Worm (Caenorhabditis elegans): ENCODE data around the gene T26A5.6.

The T26A5.6 gene

ce11 chrIII:6402810-6403209 lies 47.7 kb downstream of the T26A5.6 start:
- TF ChIP-seq F57A8.1 (GFP tag; optimal IDR thresholded peaks at IDR 0.05) (no peak), nhr-27 (tag; optimal IDR thresholded peaks at IDR 0.05) (no peak), nhr-80 (tag; optimal IDR thresholded peaks at IDR 0.05) (peak; percentile 49), let-607 (tag; optimal IDR thresholded peaks at IDR 0.05) (peak in 1 of 2 experiments; percentile 37), unc-62 (GFP tag; optimal IDR thresholded peaks at IDR 0.05) (peak; percentile 81)

ce11 chrIII:6402346-6402745 lies 48.1 kb downstream of the T26A5.6 start:
- no peak for TF ChIP-seq ceh-58 (GFP tag; IDR thresholded peaks at IDR 0.05)
- TF ChIP-seq somi-1 (GFP tag; optimal IDR thresholded peaks at IDR 0.05), result peak; percentile 33

ce11 chrIII:6399424-6399823 lies 51.1 kb downstream of the T26A5.6 start:
- TF ChIP-seq dpff-1 (tag; optimal IDR thresholded peaks at IDR 0.05), result no peak
- no peak for TF ChIP-seq akir-1 (GFP tag; optimal IDR thresholded peaks at IDR 0.05)
- TF ChIP-seq egl-44 (GFP tag; IDR thresholded peaks at IDR 0.05), result no peak
- TF ChIP-seq pbrm-1 (GFP tag; IDR thresholded peaks at IDR 0.05), result no peak
